Fruit fly (Drosophila melanogaster): ENCODE results near the gene CG33169.

CG33169 gene

DNA sequence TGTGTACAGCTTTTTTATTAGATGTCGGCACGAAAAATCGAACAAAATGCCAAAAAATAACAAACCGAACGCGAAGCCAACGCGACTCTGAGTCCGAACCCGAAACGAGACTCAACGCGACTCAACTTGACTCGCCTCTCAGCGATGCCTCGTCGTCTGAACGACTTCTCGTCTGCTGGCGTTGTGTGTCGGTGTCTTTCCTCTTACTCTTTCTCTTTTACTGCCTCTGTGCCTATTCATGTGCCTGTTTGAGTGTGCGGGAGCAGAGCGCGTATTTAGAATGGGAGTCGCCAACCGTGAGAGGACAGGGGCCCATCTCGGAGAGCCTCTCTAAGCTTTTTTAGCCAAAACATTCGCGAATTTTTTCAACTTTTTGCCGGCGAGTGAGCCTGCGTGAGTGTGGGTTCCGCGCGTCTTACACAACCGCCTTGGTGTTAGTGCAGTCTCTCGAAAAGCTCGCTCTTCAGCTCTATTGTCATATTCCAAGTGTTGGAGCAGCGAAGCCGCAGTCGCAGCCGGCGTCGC lies 38.9 kb upstream of the CG33169 start (continued):
- TF ChIP-seq CG1233 (GFP tag; optimal IDR thresholded peaks at IDR 0.05) (no peak), vvl (GFP tag; IDR thresholded peaks at IDR 0.05) (peak; percentile 11; the same call in 1 of the 2 replicates), Awh (GFP tag; IDR thresholded peaks at IDR 0.05) (no peak), tna (GFP tag; IDR thresholded peaks at IDR 0.05; ENCODE audit: partially characterized antibody) (no peak), z (GFP tag; IDR thresholded peaks at IDR 0.05) (peak; percentile 15; the same call in 1 of the 3 replicates), CG6254 (GFP tag; optimal IDR thresholded peaks at IDR 0.05) (no peak), CG34224 (GFP tag; IDR thresholded peaks at IDR 0.05; ENCODE audit: partially characterized antibody) (peak; percentile 63; the same call in 1 of the 3 replicates), exex (tag; optimal IDR thresholded peaks at IDR 0.05) (no peak), ham (GFP tag; IDR thresholded peaks at IDR 0.05) (no peak), CG17568 (GFP tag; optimal IDR thresholded peaks at IDR 0.05) (peak; percentile 11), CG16815 (GFP tag; optimal IDR thresholded peaks at IDR 0.05) (no peak), Adf1 (GFP tag; IDR thresholded peaks at IDR 0.05) (peak; percentile 95), odd (GFP tag; optimal IDR thresholded peaks at IDR 0.05) (no peak), CG10565 (GFP tag; optimal IDR thresholded peaks at IDR 0.05) (no peak), CG5180 (GFP tag; optimal IDR thresholded peaks at IDR 0.05) (no peak), pita (GFP tag; optimal IDR thresholded peaks at IDR 0.05) (no peak), bcd (GFP tag; optimal IDR thresholded peaks at IDR 0.05) (no peak), CG7357 (GFP tag; IDR thresholded peaks at IDR 0.05) (no peak), dimm (GFP tag; IDR thresholded peaks at IDR 0.05) (no peak), aop (GFP tag; IDR thresholded peaks at IDR 0.05) (no peak), sqz (GFP tag; optimal IDR thresholded peaks at IDR 0.05) (peak; percentile 69), CG7928 (GFP tag; optimal IDR thresholded peaks at IDR 0.05) (no peak), lab (GFP tag; optimal IDR thresholded peaks at IDR 0.05) (peak; percentile 46), CG6175 (GFP tag; IDR thresholded peaks at IDR 0.05) (peak; percentile 77; the same call in 2 of the 3 replicates), Spps (tag; optimal IDR thresholded peaks at IDR 0.05) (no peak), Oaz (GFP tag; IDR thresholded peaks at IDR 0.05) (no peak), CG14050 (GFP tag; IDR thresholded peaks at IDR 0.05) (no peak), MBD-R2 (GFP tag; IDR thresholded peaks at IDR 0.05) (no peak), kay (GFP tag; optimal IDR thresholded peaks at IDR 0.05) (peak; percentile 0), fd102C (GFP tag; optimal IDR thresholded peaks at IDR 0.05) (no peak), CG2889 (GFP tag; IDR thresholded peaks at IDR 0.05) (no peak), Atf3 (GFP tag; optimal IDR thresholded peaks at IDR 0.05) (no peak), CG2120 (GFP tag; optimal IDR thresholded peaks at IDR 0.05) (no peak), her (GFP tag; optimal IDR thresholded peaks at IDR 0.05) (peak; percentile 20), CG1832 (GFP tag; optimal IDR thresholded peaks at IDR 0.05) (no peak), dysf (GFP tag; IDR thresholded peaks at IDR 0.05) (no peak), toy (GFP tag; IDR thresholded peaks at IDR 0.05) (no peak), cato (GFP tag; optimal IDR thresholded peaks at IDR 0.05; ENCODE audit: borderline replicate concordance) (no peak), prd (optimal IDR thresholded peaks at IDR 0.05) (no peak), prd (GFP tag; IDR thresholded peaks at IDR 0.05) (no peak), disco-r (GFP tag; optimal IDR thresholded peaks at IDR 0.05) (no peak), vfl (GFP tag; optimal IDR thresholded peaks at IDR 0.05) (no peak), tx (GFP tag; optimal IDR thresholded peaks at IDR 0.05) (no peak), Fer1 (GFP tag; optimal IDR thresholded peaks at IDR 0.05) (no peak), Dll (GFP tag; IDR thresholded peaks at IDR 0.05; ENCODE audit: partially characterized antibody) (0 out of 4 replicates have a peak, but pooled peaks have one; percentile 23), pfk (GFP tag; optimal IDR thresholded peaks at IDR 0.05) (no peak), Rfx (GFP tag; IDR thresholded peaks at IDR 0.05) (0 out of 2 replicates have a peak, but pooled peaks have one; percentile 30), Sin3A (optimal IDR thresholded peaks at IDR 0.05) (no peak), sens-2 (GFP tag; IDR thresholded peaks at IDR 0.05) (no peak), Bgb (GFP tag; IDR thresholded peaks at IDR 0.05; ENCODE audit: partially characterized antibody) (peak; percentile 30; the same call in 1 of the 2 replicates), sd (tag; optimal IDR thresholded peaks at IDR 0.05) (no peak)
